Fruit fly (Drosophila melanogaster) whole organism, embryonic: ENCODE measurements around the gene Send1.

Source experiments
- Blimp-1 ChIP-seq: fragments of 200-800 bp; sonication (Bioruptor generic); optimal IDR thresholded peaks from 3 replicates; lab custom pipeline; 2018; ENCODE audit warnings: missing biosample characterization, missing genetic modification characterization, mild to moderate bottlenecking, moderate library complexity, missing genetic modification reagents
- CG10321 ChIP-seq: fragments of 200-800 bp; sonication (Bioruptor generic); IDR thresholded peaks from 2 replicates; pipeline ENCODE4 v1.3.6; 2022; ENCODE audit warnings: missing biosample characterization, missing genetic modification characterization
- CG10431 ChIP-seq: fragments of 200-800 bp; sonication (Bioruptor generic); optimal IDR thresholded peaks from 3 replicates; lab custom pipeline; 2018; ENCODE audit warnings: missing biosample characterization, mild to moderate bottlenecking, missing genetic modification characterization
- CG11456 ChIP-seq: fragments of 200-800 bp; sonication (Bioruptor generic); IDR thresholded peaks from 3 replicates; pipeline ENCODE4 v1.3.6; 2022; ENCODE audit warnings: missing biosample characterization, missing genetic modification characterization
- CG11695 ChIP-seq: fragments of 200-800 bp; sonication (Bioruptor generic); IDR thresholded peaks from 3 replicates; pipeline ENCODE4 v1.3.6; 2022; ENCODE audit warnings: missing biosample characterization, missing genetic modification characterization
- CG14441 ChIP-seq: fragments of 200-800 bp; sonication (Bioruptor generic); IDR thresholded peaks from 2 replicates; pipeline ENCODE4 v1.3.6; 2022; ENCODE audit warnings: missing biosample characterization, missing genetic modification characterization
- CG1529 ChIP-seq: fragments of 200-800 bp; sonication (Bioruptor generic); optimal IDR thresholded peaks from 3 replicates; lab custom pipeline; 2018; ENCODE audit warnings: missing biosample characterization, missing genetic modification characterization
- CG1602 ChIP-seq: fragments of 200-800 bp; sonication (Bioruptor generic); optimal IDR thresholded peaks from 3 replicates; lab custom pipeline; 2016; ENCODE audit warnings: missing biosample characterization, missing genetic modification characterization
- CG1792 ChIP-seq: fragments of 200-800 bp; sonication (Bioruptor generic); optimal IDR thresholded peaks from 2 replicates; lab custom pipeline; 2016; ENCODE audit warnings: missing biosample characterization, missing genetic modification characterization
- CG18011 ChIP-seq: fragments of 200-800 bp; sonication (Bioruptor generic); optimal IDR thresholded peaks from 2 replicates; lab custom pipeline; 2017; ENCODE audit warnings: missing biosample characterization, missing genetic modification characterization, mild to moderate bottlenecking, moderate library complexity, missing genotype
- CG1832 ChIP-seq: fragments of 200-800 bp; sonication (Bioruptor generic); optimal IDR thresholded peaks from 2 replicates; lab custom pipeline; 2017; ENCODE audit warnings: missing biosample characterization, mild to moderate bottlenecking, missing genetic modification characterization, inconsistent platforms
- CG18619 ChIP-seq: fragments of 200-800 bp; sonication (Bioruptor generic); optimal IDR thresholded peaks from 3 replicates; lab custom pipeline; 2017; ENCODE audit warnings: missing biosample characterization, mild to moderate bottlenecking, missing genetic modification characterization
- CG33557 ChIP-seq: fragments of 200-800 bp; sonication (Bioruptor generic); optimal IDR thresholded peaks from 2 replicates; lab custom pipeline; 2019; ENCODE audit warnings: missing biosample characterization, mild to moderate bottlenecking, missing genetic modification characterization, moderate library complexity
- CG9609 ChIP-seq: fragments of 200-800 bp; sonication (Bioruptor generic); optimal IDR thresholded peaks from 3 replicates; lab custom pipeline; 2016; ENCODE audit warnings: missing biosample characterization, missing genetic modification characterization
- CTCF ChIP-seq: fragments of 200-800 bp; sonication (Bioruptor generic); optimal IDR thresholded peaks from 2 replicates; lab custom pipeline; 2017; ENCODE audit warnings: missing biosample characterization, mild to moderate bottlenecking, missing genetic modification characterization, moderate library complexity
- CrebB ChIP-seq: fragments of 200-800 bp; sonication (Bioruptor generic); optimal IDR thresholded peaks from 3 replicates; lab custom pipeline; 2018; ENCODE audit warnings: missing biosample characterization, mild to moderate bottlenecking, missing genetic modification characterization
- D ChIP-seq, 2 experiments: fragments of 200-800 bp in 1 of 2; fragments of >200 bp in 1 of 2; sonication (Bioruptor generic) in 1 of 2; optimal IDR thresholded peaks; 2 replicates in 1 of 2; 3 replicates in 1 of 2; lab custom pipeline; 2017; ENCODE audit warnings: mild to moderate bottlenecking in 1 of 2, missing biosample characterization in 1 of 2, missing genetic modification characterization in 1 of 2, missing genetic modification reagents in 1 of 2
- Ets65A ChIP-seq: fragments of 200-800 bp; sonication (Bioruptor generic); peaks from one replicate; lab custom pipeline; 2016; ENCODE audit warnings: missing biosample characterization, missing genetic modification characterization
- Ets97D ChIP-seq: fragments of 200-800 bp; sonication (Bioruptor generic); optimal IDR thresholded peaks from 3 replicates; lab custom pipeline; 2016; ENCODE audit warnings: missing biosample characterization, missing genetic modification characterization
- Fer2 ChIP-seq: fragments of 200-800 bp; sonication (Bioruptor generic); optimal IDR thresholded peaks from 2 replicates; lab custom pipeline; 2018; ENCODE audit warnings: missing biosample characterization, mild to moderate bottlenecking, missing genetic modification characterization, moderate library complexity
- Max ChIP-seq: fragments of 200-800 bp; sonication (Bioruptor generic); optimal IDR thresholded peaks from 2 replicates; lab custom pipeline; 2016; ENCODE audit warnings: missing biosample characterization, mild to moderate bottlenecking, missing genetic modification characterization
- NFAT ChIP-seq: fragments of 200-800 bp; sonication (Bioruptor generic); IDR thresholded peaks from 2 replicates; pipeline ENCODE4 v1.3.6; 2022; ENCODE audit warnings: missing biosample characterization, missing genetic modification characterization
- Opbp ChIP-seq: fragments of 200-800 bp; sonication (Bioruptor generic); IDR thresholded peaks from 3 replicates; pipeline ENCODE4 v1.3.6; 2022; ENCODE audit warnings: missing biosample characterization, missing genetic modification characterization; ENCODE audit not compliant: partially characterized antibody
- Poxn ChIP-seq: fragments of 200-800 bp; sonication (Bioruptor generic); IDR thresholded peaks from 2 replicates; pipeline ENCODE4 v1.3.6; 2022; ENCODE audit warnings: missing biosample characterization, missing genetic modification characterization
- Rfx ChIP-seq: fragments of 200-800 bp; sonication (Bioruptor generic); IDR thresholded peaks from 2 replicates; pipeline ENCODE4 v1.3.6; 2022; ENCODE audit warnings: missing biosample characterization, missing genetic modification characterization
- Sry-β ChIP-seq: fragments of 200-800 bp; sonication (Bioruptor generic); optimal IDR thresholded peaks from 2 replicates; lab custom pipeline; 2018; ENCODE audit warnings: missing biosample characterization, mild to moderate bottlenecking, missing genetic modification characterization, moderate library complexity
- Tbp ChIP-seq: fragments of >200 bp; optimal IDR thresholded peaks from 2 replicates; lab custom pipeline; 2018; ENCODE audit warnings: missing biosample characterization, missing genetic modification characterization
- Usf ChIP-seq: fragments of 200-800 bp; sonication (Bioruptor generic); optimal IDR thresholded peaks from 2 replicates; lab custom pipeline; 2017; ENCODE audit warnings: missing genotype, missing biosample characterization, missing genetic modification characterization
- ash1 ChIP-seq: fragments of 200-800 bp; sonication (Bioruptor generic); optimal IDR thresholded peaks from 2 replicates; lab custom pipeline; 2018; ENCODE audit warnings: missing biosample characterization, mild to moderate bottlenecking, missing genetic modification characterization
- ato ChIP-seq: fragments of 200-800 bp; sonication (Bioruptor generic); IDR thresholded peaks from 2 replicates; pipeline ENCODE4 v1.3.6; 2022; ENCODE audit warnings: missing biosample characterization, missing genetic modification characterization; ENCODE audit not compliant: partially characterized antibody
- cad ChIP-seq: fragments of >200 bp; optimal IDR thresholded peaks from 2 replicates; lab custom pipeline; 2017; ENCODE audit warnings: missing biosample characterization, missing genetic modification characterization
- chif ChIP-seq, 2 experiments: fragments of 200-800 bp; sonication (Bioruptor generic); optimal IDR thresholded peaks; 3 replicates each; lab custom pipeline; 2016; ENCODE audit warnings: missing biosample characterization in 2 of 2, missing genetic modification characterization in 2 of 2
- dan ChIP-seq: fragments of 200-800 bp; sonication (Bioruptor generic); IDR thresholded peaks from 2 replicates; pipeline ENCODE4 v1.3.6; 2022; ENCODE audit warnings: missing biosample characterization, missing genetic modification characterization
- fd3F ChIP-seq: fragments of 200-800 bp; sonication (Bioruptor generic); optimal IDR thresholded peaks from 2 replicates; lab custom pipeline; 2018; ENCODE audit warnings: missing biosample characterization, mild to moderate bottlenecking, missing genetic modification characterization, moderate library complexity
- fd96Cb ChIP-seq: fragments of 200-800 bp; sonication (Bioruptor generic); optimal IDR thresholded peaks from 2 replicates; lab custom pipeline; 2018; ENCODE audit warnings: missing biosample characterization, mild to moderate bottlenecking, missing genetic modification characterization, moderate library complexity
- hb ChIP-seq: fragments of 200-800 bp; sonication (Bioruptor generic); IDR thresholded peaks from 3 replicates; pipeline ENCODE4 v1.3.6; 2022; ENCODE audit warnings: missing biosample characterization, missing genetic modification characterization; ENCODE audit not compliant: partially characterized antibody
- kah ChIP-seq: fragments of 200-800 bp; sonication (Bioruptor generic); optimal IDR thresholded peaks from 2 replicates; lab custom pipeline; 2018; ENCODE audit warnings: missing biosample characterization, mild to moderate bottlenecking, missing genetic modification characterization
- knrl ChIP-seq: fragments of 200-800 bp; sonication (Bioruptor generic); IDR thresholded peaks from 3 replicates; pipeline ENCODE4 v1.3.6; 2022; ENCODE audit warnings: missing biosample characterization, missing genetic modification characterization; ENCODE audit not compliant: partially characterized antibody
- lab ChIP-seq: fragments of 200-800 bp; sonication (Bioruptor generic); optimal IDR thresholded peaks from 3 replicates; lab custom pipeline; 2017; ENCODE audit warnings: missing biosample characterization, missing genetic modification characterization, mild to moderate bottlenecking, moderate library complexity, missing genetic modification reagents
- psq ChIP-seq: fragments of 200-800 bp; sonication (Bioruptor generic); optimal IDR thresholded peaks from 2 replicates; lab custom pipeline; 2017; ENCODE audit warnings: missing biosample characterization, missing genetic modification characterization
- scrt ChIP-seq: fragments of 200-800 bp; sonication (Bioruptor generic); optimal IDR thresholded peaks from 2 replicates; lab custom pipeline; 2018; ENCODE audit warnings: missing biosample characterization, mild to moderate bottlenecking, missing genetic modification characterization, moderate library complexity
- seq ChIP-seq: fragments of 200-800 bp; sonication (Bioruptor generic); IDR thresholded peaks from 2 replicates; pipeline ENCODE4 v1.3.6; 2022; ENCODE audit warnings: missing biosample characterization, missing genetic modification characterization
- slbo ChIP-seq: fragments of 200-800 bp; sonication (Bioruptor generic); IDR thresholded peaks from 2 replicates; pipeline ENCODE4 v1.3.6; 2022; ENCODE audit warnings: missing biosample characterization, missing genetic modification characterization
- so ChIP-seq: fragments of 200-800 bp; sonication (Bioruptor generic); IDR thresholded peaks from 3 replicates; pipeline ENCODE4 v1.3.6; 2022; ENCODE audit warnings: missing biosample characterization, missing genetic modification characterization
- sqz ChIP-seq: fragments of 200-800 bp; sonication (Bioruptor generic); optimal IDR thresholded peaks from 3 replicates; lab custom pipeline; 2018; ENCODE audit warnings: missing biosample characterization, mild to moderate bottlenecking, missing genetic modification characterization
- sr ChIP-seq: fragments of 200-800 bp; sonication (Bioruptor generic); IDR thresholded peaks from 3 replicates; pipeline ENCODE4 v1.3.6; 2022; ENCODE audit warnings: missing biosample characterization, missing genetic modification characterization
- vnd ChIP-seq: fragments of 200-800 bp; sonication (Bioruptor generic); IDR thresholded peaks from 3 replicates; pipeline ENCODE4 v1.3.6; 2022; ENCODE audit warnings: missing biosample characterization, missing genetic modification characterization; ENCODE audit not compliant: partially characterized antibody
- wdn ChIP-seq: fragments of 200-800 bp; sonication (Bioruptor generic); IDR thresholded peaks from 2 replicates; pipeline ENCODE4 v1.3.6; 2022; ENCODE audit warnings: missing biosample characterization, missing genetic modification characterization

Gene Send1

dm6 chr2L:2226259-2227121 lies 28.4 kb downstream of the Send1 start, which contains the start of the genes CG15387 and sau (continued):
- TF ChIP-seq ato (GFP tag; lab: Robert Waterston, UW) = peak; percentile 72
- peak; percentile 99 for TF ChIP-seq Ets65A (GFP tag; lab: Kevin White, UChicago)
- peak; percentile 41; the same call in 1 of the 2 replicates for TF ChIP-seq Poxn
- TF ChIP-seq CrebB = peak; percentile 81
- peak; percentile 65 for TF ChIP-seq sqz (GFP tag; lab: Kevin White, UChicago)
- peak; percentile 82 for TF ChIP-seq so (GFP tag; lab: Robert Waterston, UW)
- TF ChIP-seq Sry-β (GFP tag; lab: Kevin White, UChicago) = peak; percentile 50
- peak; percentile 91 for TF ChIP-seq CG9609 (GFP tag; lab: Kevin White, UChicago)
- peak; percentile 84 for TF ChIP-seq CG11456 (GFP tag; lab: Robert Waterston, UW)
- TF ChIP-seq D (optimal IDR thresholded peaks at IDR 0.05; lab: Kevin White, UChicago) = no peak
- TF ChIP-seq D (GFP tag; optimal IDR thresholded peaks at IDR 0.05; lab: Kevin White, UChicago) = peak; percentile 67
- peak; percentile 89 for TF ChIP-seq slbo (GFP tag; lab: Robert Waterston, UW)
- peak; percentile 76 for TF ChIP-seq fd96Cb (tag; lab: Kevin White, UChicago)
- no peak for TF ChIP-seq dan
- peak; percentile 62; the same call in 1 of the 3 replicates for TF ChIP-seq CG11695 (GFP tag; lab: Robert Waterston, UW)
- peak; percentile 78 for TF ChIP-seq CG18619 (GFP tag; lab: Kevin White, UChicago)
- TF ChIP-seq CTCF (GFP tag; lab: Kevin White, UChicago) = peak; percentile 23
- TF ChIP-seq CG1792 (GFP tag; lab: Kevin White, UChicago) = peak; percentile 77
- peak; percentile 82 for TF ChIP-seq Opbp (GFP tag; lab: Robert Waterston, UW)
- peak; percentile 67 for TF ChIP-seq CG10431
- TF ChIP-seq CG18011 (GFP tag; lab: Kevin White, UChicago) = peak; percentile 71
- peak; percentile 91 for TF ChIP-seq CG1602 (GFP tag; lab: Kevin White, UChicago)
- TF ChIP-seq CG14441 (GFP tag; lab: Robert Waterston, UW) = peak; percentile 82
- peak; percentile 80 for TF ChIP-seq seq (GFP tag; lab: Robert Waterston, UW)
- peak; percentile 89 for TF ChIP-seq Rfx
- TF ChIP-seq Max = peak; percentile 92
- peak; percentile 92 for TF ChIP-seq knrl (GFP tag; lab: Robert Waterston, UW)
- TF ChIP-seq Fer2 (tag; lab: Kevin White, UChicago) = peak; percentile 85
- TF ChIP-seq hb = peak; percentile 81
- peak; percentile 64 for TF ChIP-seq Usf (GFP tag; lab: Kevin White, UChicago)
- TF ChIP-seq CG10321 (GFP tag; lab: Robert Waterston, UW) = peak; percentile 36; the same call in 1 of the 2 replicates
- no peak for TF ChIP-seq cad
- peak; percentile 86 to 91 for TF ChIP-seq chif (GFP tag; optimal IDR thresholded peaks at IDR 0.05; lab: Kevin White, UChicago)
- TF ChIP-seq sr = no peak
- peak; percentile 73; the same call in 1 of the 2 replicates for TF ChIP-seq wdn
- peak; percentile 92 for TF ChIP-seq vnd (GFP tag; lab: Robert Waterston, UW)
- TF ChIP-seq fd3F (GFP tag; lab: Kevin White, UChicago) = peak; percentile 72
- TF ChIP-seq ash1 (GFP tag; lab: Kevin White, UChicago) = no peak
- TF ChIP-seq kah = peak; percentile 29
- TF ChIP-seq Tbp (GFP tag; lab: Kevin White, UChicago) = no peak
- TF ChIP-seq CG33557 (GFP tag; lab: Kevin White, UChicago) = peak; percentile 87
- no peak for TF ChIP-seq CG1832
- peak; percentile 80 for TF ChIP-seq Blimp-1 (GFP tag; lab: Kevin White, UChicago)
- TF ChIP-seq CG1529 (GFP tag; lab: Kevin White, UChicago) = peak; percentile 65
- peak; percentile 71 for TF ChIP-seq psq
- peak; percentile 92 for TF ChIP-seq Ets97D
- TF ChIP-seq NFAT (GFP tag; lab: Robert Waterston, UW) = no peak; the same call in none of the 2 replicates
- peak; percentile 91 for TF ChIP-seq lab (GFP tag; lab: Kevin White, UChicago)
- TF ChIP-seq scrt (GFP tag; lab: Kevin White, UChicago) = peak; percentile 71
